Worm (Caenorhabditis elegans): ENCODE measurements around the gene C06G4.6.

- TF ChIP-seq hlh-1 (tag; optimal IDR thresholded peaks at IDR 0.05) (no peak), blmp-1 (tag; optimal IDR thresholded peaks at IDR 0.05) (no peak), unc-62 (GFP tag; optimal IDR thresholded peaks at IDR 0.05) (no peak), nhr-28 (tag; optimal IDR thresholded peaks at IDR 0.05) (no peak), pha-4 (tag; optimal IDR thresholded peaks at IDR 0.05) (no peak)
Measured at ce11 chrIII:8037941-8038340, 33.8 kb downstream of the C06G4.6 start, which contains the start of gene dpf-6.
